Fruit fly (Drosophila melanogaster) whole organism, embryonic: ENCODE results near the gene nbs.

Experiments used
- ATbp ChIP-seq: fragments of 200-800 bp; sonication (Bioruptor generic); optimal IDR thresholded peaks from 2 replicates; lab custom pipeline; 2017; ENCODE audit warnings: missing biosample characterization, mild to moderate bottlenecking, missing genetic modification characterization, missing genetic modification reagents
- CG10462 ChIP-seq: fragments of 200-800 bp; sonication (Bioruptor generic); optimal IDR thresholded peaks from 2 replicates; lab custom pipeline; 2016; ENCODE audit warnings: missing biosample characterization, missing genetic modification characterization
- CG11723 ChIP-seq: fragments of 200-800 bp; sonication (Bioruptor generic); optimal IDR thresholded peaks from 2 replicates; lab custom pipeline; 2017; ENCODE audit warnings: missing biosample characterization, mild to moderate bottlenecking, missing genetic modification characterization
- CG12942 ChIP-seq: fragments of 200-800 bp; sonication (Bioruptor generic); optimal IDR thresholded peaks from 3 replicates; lab custom pipeline; 2016; ENCODE audit warnings: missing biosample characterization, missing genetic modification characterization
- CG13123 ChIP-seq: fragments of 200-800 bp; sonication (Bioruptor generic); optimal IDR thresholded peaks from 2 replicates; lab custom pipeline; 2016; ENCODE audit warnings: missing biosample characterization, missing genetic modification characterization
- CG13775 ChIP-seq: fragments of 200-800 bp; sonication (Bioruptor generic); optimal IDR thresholded peaks from 3 replicates; lab custom pipeline; 2017; ENCODE audit warnings: missing biosample characterization, mild to moderate bottlenecking, missing genetic modification characterization
- CG1529 ChIP-seq: fragments of 200-800 bp; sonication (Bioruptor generic); optimal IDR thresholded peaks from 3 replicates; lab custom pipeline; 2018; ENCODE audit warnings: missing biosample characterization, missing genetic modification characterization
- CG16863 ChIP-seq: fragments of 200-800 bp; sonication (Bioruptor generic); optimal IDR thresholded peaks from 3 replicates; lab custom pipeline; 2016; ENCODE audit warnings: missing biosample characterization, missing genetic modification characterization
- CG4282 ChIP-seq: fragments of 200-800 bp; sonication (Bioruptor generic); optimal IDR thresholded peaks from 2 replicates; lab custom pipeline; 2016; ENCODE audit warnings: missing biosample characterization, missing genetic modification characterization
- CG4404 ChIP-seq: fragments of 200-800 bp; sonication (Bioruptor generic); IDR thresholded peaks from 2 replicates; pipeline ENCODE4 v1.3.6; 2022; ENCODE audit warnings: missing biosample characterization, missing genetic modification characterization
- CG7357 ChIP-seq: fragments of 200-800 bp; sonication (Bioruptor generic); IDR thresholded peaks from 3 replicates; pipeline ENCODE4 v1.3.6; 2022; ENCODE audit warnings: missing biosample characterization, missing genetic modification characterization
- CG7556 ChIP-seq: fragments of 200-800 bp; sonication (Bioruptor generic); optimal IDR thresholded peaks from 2 replicates; lab custom pipeline; 2017; ENCODE audit warnings: missing biosample characterization, mild to moderate bottlenecking, missing genetic modification characterization
- CG9609 ChIP-seq: fragments of 200-800 bp; sonication (Bioruptor generic); optimal IDR thresholded peaks from 3 replicates; lab custom pipeline; 2016; ENCODE audit warnings: missing biosample characterization, missing genetic modification characterization
- CG9797 ChIP-seq: fragments of 200-800 bp; sonication (Bioruptor generic); optimal IDR thresholded peaks from 3 replicates; lab custom pipeline; 2018; ENCODE audit warnings: missing biosample characterization, mild to moderate bottlenecking, missing genetic modification characterization
- CrebB ChIP-seq: fragments of 200-800 bp; sonication (Bioruptor generic); optimal IDR thresholded peaks from 3 replicates; lab custom pipeline; 2018; ENCODE audit warnings: missing biosample characterization, mild to moderate bottlenecking, missing genetic modification characterization
- Dll ChIP-seq: fragments of 200-800 bp; sonication (Bioruptor generic); IDR thresholded peaks from 4 replicates; pipeline ENCODE4 v1.3.6; 2022; ENCODE audit warnings: missing biosample characterization, missing genetic modification characterization; ENCODE audit not compliant: partially characterized antibody
- Doc2 ChIP-seq: fragments of 200-800 bp; sonication (Bioruptor generic); IDR thresholded peaks from 2 replicates; pipeline ENCODE4 v1.3.6; 2022; ENCODE audit warnings: missing biosample characterization, missing genetic modification characterization
- E2f1 ChIP-seq: fragments of 200-800 bp; sonication (Bioruptor generic); IDR thresholded peaks from 2 replicates; pipeline ENCODE4 v1.3.6; 2022; ENCODE audit warnings: missing biosample characterization, missing genetic modification characterization
- E2f2 ChIP-seq: fragments of 200-800 bp; sonication (Bioruptor generic); IDR thresholded peaks from 2 replicates; pipeline ENCODE4 v1.3.6; 2022; ENCODE audit warnings: missing biosample characterization, missing genetic modification characterization
- Gug ChIP-seq: fragments of 200-800 bp; sonication (Bioruptor generic); IDR thresholded peaks from 4 replicates; pipeline ENCODE4 v1.3.6; 2022; ENCODE audit warnings: missing biosample characterization, missing genetic modification characterization
- H2.0 ChIP-seq: fragments of 200-800 bp; sonication (Bioruptor generic); IDR thresholded peaks from 2 replicates; pipeline ENCODE4 v1.3.6; 2022; ENCODE audit warnings: missing biosample characterization, missing genetic modification characterization
- HLH54F ChIP-seq: fragments of 200-800 bp; sonication (Bioruptor generic); optimal IDR thresholded peaks from 3 replicates; lab custom pipeline; 2016; ENCODE audit warnings: missing biosample characterization, missing genetic modification characterization
- Nf-YC ChIP-seq: fragments of 200-800 bp; optimal IDR thresholded peaks from 3 replicates; lab custom pipeline; 2019; ENCODE audit warnings: missing biosample characterization, mild to moderate bottlenecking, missing genetic modification characterization, moderate library complexity
- Pdp1 ChIP-seq, 2 experiments: fragments of 200-800 bp; sonication (Bioruptor generic); optimal IDR thresholded peaks; 3 replicates each; lab custom pipeline; 2016; ENCODE audit warnings: missing biosample characterization in 2 of 2, missing genetic modification characterization in 2 of 2, mild to moderate bottlenecking in 1 of 2, moderate library complexity in 1 of 2
- Rfx ChIP-seq: fragments of 200-800 bp; sonication (Bioruptor generic); IDR thresholded peaks from 2 replicates; pipeline ENCODE4 v1.3.6; 2022; ENCODE audit warnings: missing biosample characterization, missing genetic modification characterization
- Sox100B ChIP-seq: fragments of 200-800 bp; sonication (Bioruptor generic); optimal IDR thresholded peaks from 3 replicates; lab custom pipeline; 2018; ENCODE audit warnings: missing biosample characterization, mild to moderate bottlenecking, missing genetic modification characterization
- Spps ChIP-seq: fragments of 200-800 bp; sonication (Bioruptor generic); optimal IDR thresholded peaks from 2 replicates; lab custom pipeline; 2018; ENCODE audit warnings: missing biosample characterization, mild to moderate bottlenecking, missing genetic modification characterization
- YL-1 ChIP-seq: fragments of 200-800 bp; sonication (Bioruptor generic); optimal IDR thresholded peaks from 3 replicates; lab custom pipeline; 2017; ENCODE audit warnings: missing biosample characterization, mild to moderate bottlenecking, missing genetic modification characterization
- ara ChIP-seq: fragments of 200-800 bp; sonication (Bioruptor generic); IDR thresholded peaks from 2 replicates; pipeline ENCODE4 v1.3.6; 2022; ENCODE audit warnings: missing biosample characterization, missing genetic modification characterization
- ase ChIP-seq: fragments of 200-800 bp; sonication (Bioruptor generic); IDR thresholded peaks from 3 replicates; pipeline ENCODE4 v1.3.6; 2022; ENCODE audit warnings: missing biosample characterization, missing genetic modification characterization
- br ChIP-seq: fragments of >200 bp; optimal IDR thresholded peaks from 2 replicates; lab custom pipeline; 2017
- chm ChIP-seq: fragments of 200-800 bp; sonication (Bioruptor generic); IDR thresholded peaks from 2 replicates; pipeline ENCODE4 v1.3.6; 2022; ENCODE audit warnings: missing biosample characterization, missing genetic modification characterization
- chn ChIP-seq: fragments of 200-800 bp; sonication (Bioruptor generic); optimal IDR thresholded peaks from 2 replicates; lab custom pipeline; 2016; ENCODE audit warnings: missing biosample characterization, missing genetic modification characterization
- ci ChIP-seq: fragments of 200-800 bp; sonication (Bioruptor generic); IDR thresholded peaks from 3 replicates; pipeline ENCODE4 v1.3.6; 2022; ENCODE audit warnings: missing biosample characterization, missing genetic modification characterization
- croc ChIP-seq: fragments of 200-800 bp; sonication (Bioruptor generic); conservative IDR thresholded peaks from 3 replicates; pipeline ENCODE4 v1.3.6; 2022; ENCODE audit warnings: missing biosample characterization, missing genetic modification characterization
- dmrt11E ChIP-seq: fragments of 200-800 bp; sonication (Bioruptor generic); optimal IDR thresholded peaks from 3 replicates; lab custom pipeline; 2018; ENCODE audit warnings: missing biosample characterization, mild to moderate bottlenecking, missing genetic modification characterization, moderate library complexity
- fd64A ChIP-seq: fragments of 200-800 bp; sonication (Bioruptor generic); optimal IDR thresholded peaks from 3 replicates; lab custom pipeline; 2018; ENCODE audit warnings: missing biosample characterization, mild to moderate bottlenecking, missing genetic modification characterization
- fu2 ChIP-seq: fragments of 200-800 bp; sonication (Bioruptor generic); optimal IDR thresholded peaks from 2 replicates; lab custom pipeline; 2016; ENCODE audit warnings: missing biosample characterization, missing genetic modification characterization
- gce ChIP-seq: fragments of 200-800 bp; sonication (Bioruptor generic); IDR thresholded peaks from 3 replicates; pipeline ENCODE4 v1.3.6; 2022; ENCODE audit warnings: missing biosample characterization, missing genetic modification characterization
- grn ChIP-seq: fragments of 200-800 bp; sonication (Bioruptor generic); optimal IDR thresholded peaks from 3 replicates; lab custom pipeline; 2017; ENCODE audit warnings: missing biosample characterization, missing genetic modification characterization
- gsb ChIP-seq: fragments of 200-800 bp; sonication (Bioruptor generic); IDR thresholded peaks from 2 replicates; pipeline ENCODE4 v1.3.6; 2022; ENCODE audit warnings: missing biosample characterization, missing genetic modification characterization
- kni ChIP-seq: fragments of 200-800 bp; sonication (Bioruptor generic); optimal IDR thresholded peaks from 3 replicates; lab custom pipeline; 2017; ENCODE audit warnings: mild to moderate bottlenecking, missing biosample characterization, missing genetic modification reagents, missing genetic modification characterization
- mirr ChIP-seq: fragments of 200-800 bp; sonication (Bioruptor generic); optimal IDR thresholded peaks from 3 replicates; lab custom pipeline; 2018; ENCODE audit warnings: missing biosample characterization, mild to moderate bottlenecking, missing genetic modification characterization
- nmo ChIP-seq: fragments of 200-800 bp; sonication (Bioruptor generic); optimal IDR thresholded peaks from 2 replicates; lab custom pipeline; 2018; ENCODE audit warnings: missing biosample characterization, mild to moderate bottlenecking, missing genetic modification characterization, moderate library complexity
- psq ChIP-seq: fragments of 200-800 bp; sonication (Bioruptor generic); optimal IDR thresholded peaks from 2 replicates; lab custom pipeline; 2017; ENCODE audit warnings: missing biosample characterization, missing genetic modification characterization
- shn ChIP-seq: fragments of 200-800 bp; sonication (Bioruptor generic); optimal IDR thresholded peaks from 3 replicates; lab custom pipeline; 2016; ENCODE audit warnings: missing biosample characterization, missing genetic modification characterization
- slbo ChIP-seq: fragments of 200-800 bp; sonication (Bioruptor generic); IDR thresholded peaks from 2 replicates; pipeline ENCODE4 v1.3.6; 2022; ENCODE audit warnings: missing biosample characterization, missing genetic modification characterization
- tgo ChIP-seq: fragments of 200-800 bp; sonication (Bioruptor generic); IDR thresholded peaks from 3 replicates; pipeline ENCODE4 v1.3.6; 2022; ENCODE audit warnings: missing biosample characterization, missing genetic modification characterization
- zen ChIP-seq: fragments of 200-800 bp; sonication (Bioruptor generic); optimal IDR thresholded peaks from 3 replicates; lab custom pipeline; 2018; ENCODE audit warnings: missing biosample characterization, mild to moderate bottlenecking, missing genetic modification characterization, moderate library complexity
- zen2 ChIP-seq: fragments of 200-800 bp; sonication (Bioruptor generic); IDR thresholded peaks from 3 replicates; pipeline ENCODE4 v1.3.6; 2022; ENCODE audit warnings: missing biosample characterization, missing genetic modification characterization; ENCODE audit not compliant: partially characterized antibody

Gene nbs

DNA sequence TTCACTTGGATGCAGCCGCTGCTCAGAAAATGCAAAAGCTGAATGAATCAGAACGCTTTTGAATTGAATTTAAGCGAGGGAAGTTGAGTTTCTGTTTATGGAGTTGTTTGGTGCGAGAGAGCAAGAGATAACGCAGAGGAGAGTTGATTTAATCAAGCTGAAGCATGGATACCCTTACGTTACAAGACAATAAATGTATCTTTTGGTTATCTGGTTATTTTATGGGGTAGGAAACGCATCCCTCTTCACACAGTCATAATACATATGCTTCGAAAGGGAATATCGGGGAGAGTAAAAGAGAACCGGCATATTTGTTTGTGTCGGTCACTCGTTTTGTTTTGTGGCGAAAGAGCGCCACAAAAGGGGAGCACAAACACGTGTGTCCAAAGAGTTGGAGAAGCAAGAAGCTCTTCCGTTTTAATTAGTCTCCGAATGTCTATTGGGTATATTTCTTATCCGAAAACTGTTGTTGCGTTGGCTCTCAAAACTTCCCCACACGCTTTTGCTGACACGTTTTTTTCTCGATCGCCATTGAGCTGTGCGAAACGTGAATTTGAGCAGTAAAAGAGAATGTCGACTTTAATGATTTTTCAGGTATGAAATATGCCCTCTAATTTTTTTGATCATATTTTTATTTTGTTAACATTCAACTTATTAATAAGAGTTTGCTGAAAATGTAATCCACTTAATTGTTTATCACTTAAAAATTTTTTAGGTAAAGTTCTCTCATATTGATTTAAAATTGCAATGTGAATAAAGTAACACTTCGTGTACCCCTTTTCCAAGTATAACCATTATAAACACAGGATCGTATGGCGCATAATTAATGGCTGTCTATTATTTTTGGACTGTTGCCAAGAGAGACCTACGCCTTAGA, 26.1 kb downstream of the nbs start, which contains the start of gene Prps (continued):
- TF ChIP-seq Sox100B (GFP tag; lab: Kevin White, UChicago), result peak; percentile 44
- peak; percentile 55; the same call in 1 of the 2 replicates for TF ChIP-seq ara
- no peak for TF ChIP-seq zen2 (GFP tag; lab: Robert Waterston, UW)
- TF ChIP-seq CG10462 (GFP tag; lab: Kevin White, UChicago), result no peak
- peak; percentile 72 for TF ChIP-seq CG9609
- no peak for TF ChIP-seq CG9797 (GFP tag; lab: Kevin White, UChicago)
- TF ChIP-seq chm (GFP tag; lab: Robert Waterston, UW), result peak; percentile 91
- peak; percentile 15 for TF ChIP-seq CG1529 (GFP tag; lab: Kevin White, UChicago)
- peak; percentile 19; the same call in 1 of the 3 replicates for TF ChIP-seq croc
- peak; percentile 55 for TF ChIP-seq ATbp (GFP tag; lab: Kevin White, UChicago)
- TF ChIP-seq zen (tag; lab: Kevin White, UChicago), result no peak
- TF ChIP-seq Nf-YC (tag; lab: Kevin White, UChicago), result peak; percentile 68
- peak; percentile 29 for TF ChIP-seq YL-1 (GFP tag; lab: Kevin White, UChicago)
- peak; percentile 79 for TF ChIP-seq CG4282 (GFP tag; lab: Kevin White, UChicago)
- peak; percentile 51 for TF ChIP-seq CG13775 (GFP tag; lab: Kevin White, UChicago)
- peak; percentile 80 for TF ChIP-seq tgo
- peak; percentile 35; the same call in 1 of the 2 replicates for TF ChIP-seq E2f2 (GFP tag; lab: Robert Waterston, UW)
- TF ChIP-seq CG13123 (GFP tag; lab: Kevin White, UChicago), result peak; percentile 63
- peak; percentile 40 for TF ChIP-seq fd64A
- peak; percentile 27 for TF ChIP-seq nmo (GFP tag; lab: Kevin White, UChicago)
- TF ChIP-seq Spps (tag; lab: Kevin White, UChicago), result no peak
- TF ChIP-seq HLH54F (GFP tag; lab: Kevin White, UChicago), result peak; percentile 49
- TF ChIP-seq Rfx (GFP tag; lab: Robert Waterston, UW), result peak; percentile 91
- TF ChIP-seq slbo, result peak; percentile 82
- peak; percentile 70 for TF ChIP-seq CG16863
- peak; percentile 79 for TF ChIP-seq H2.0 (GFP tag; lab: Robert Waterston, UW)
- TF ChIP-seq gsb (GFP tag; lab: Robert Waterston, UW), result peak; percentile 40; the same call in 1 of the 2 replicates
- 0 out of 4 replicates have a peak, but pooled peaks have one; percentile 30 for TF ChIP-seq Dll
- TF ChIP-seq CG7556 (GFP tag; lab: Kevin White, UChicago), result peak; percentile 44
- peak; percentile 83 for TF ChIP-seq mirr (GFP tag; lab: Kevin White, UChicago)
- peak; percentile 84 for TF ChIP-seq CrebB (tag; lab: Kevin White, UChicago)
- TF ChIP-seq gce (GFP tag; lab: Robert Waterston, UW), result peak; percentile 71; the same call in 1 of the 3 replicates
- TF ChIP-seq dmrt11E (tag; lab: Kevin White, UChicago), result no peak
- TF ChIP-seq Pdp1 (GFP tag; optimal IDR thresholded peaks at IDR 0.05; lab: Kevin White, UChicago), result peak; percentile 75 to 87
- peak; percentile 67 for TF ChIP-seq CG12942 (GFP tag; lab: Kevin White, UChicago)
- peak; percentile 66 for TF ChIP-seq kni (GFP tag; lab: Kevin White, UChicago)
- peak; percentile 63 for TF ChIP-seq fu2
- peak; percentile 78 for TF ChIP-seq Gug
- TF ChIP-seq CG11723 (GFP tag; lab: Kevin White, UChicago), result peak; percentile 42
- TF ChIP-seq shn, result peak; percentile 71
- TF ChIP-seq E2f1, result peak; percentile 81
- TF ChIP-seq CG4404 (GFP tag; lab: Robert Waterston, UW), result no peak
- TF ChIP-seq chn (GFP tag; lab: Kevin White, UChicago), result peak; percentile 59
- no peak for TF ChIP-seq Doc2 (GFP tag; lab: Robert Waterston, UW)
- TF ChIP-seq psq, result peak; percentile 63
- peak; percentile 52 for TF ChIP-seq grn (GFP tag; lab: Kevin White, UChicago)
- peak; percentile 70; the same call in 2 of the 3 replicates for TF ChIP-seq ase (GFP tag; lab: Robert Waterston, UW)
- TF ChIP-seq br (lab: Kevin White, UChicago), result no peak
- TF ChIP-seq ci, result peak; percentile 90
- peak; percentile 60; the same call in 1 of the 3 replicates for TF ChIP-seq CG7357 (GFP tag; lab: Robert Waterston, UW)
